Fruit fly (Drosophila melanogaster) whole organism, prepupa: ENCODE measurements around the gene GstO2.

Experiments used
- CG7368 ChIP-seq: fragments of 200-800 bp; sonication (Bioruptor generic); optimal IDR thresholded peaks from 3 replicates; lab custom pipeline; 2016; ENCODE audit warnings: missing biosample characterization, missing genetic modification characterization
- CG8119 ChIP-seq: fragments of 200-800 bp; sonication (Bioruptor generic); IDR thresholded peaks from 3 replicates; pipeline ENCODE4 v1.3.6; 2022; ENCODE audit warnings: missing biosample characterization, missing genetic modification characterization
- Hr4 ChIP-seq: fragments of 200-800 bp; sonication (Bioruptor generic); optimal IDR thresholded peaks from 3 replicates; lab custom pipeline; 2016; ENCODE audit warnings: missing biosample characterization, missing genetic modification characterization
- Met ChIP-seq: fragments of 200-800 bp; sonication (Bioruptor generic); optimal IDR thresholded peaks from 3 replicates; lab custom pipeline; 2016; ENCODE audit warnings: missing biosample characterization, missing genetic modification characterization
- fd59A ChIP-seq: fragments of 200-800 bp; sonication (Bioruptor generic); optimal IDR thresholded peaks from 2 replicates; lab custom pipeline; 2017; ENCODE audit warnings: missing biosample characterization, mild to moderate bottlenecking, missing genetic modification characterization, missing genetic modification reagents
- lz ChIP-seq: fragments of 200-800 bp; sonication (Bioruptor generic); optimal IDR thresholded peaks from 3 replicates; lab custom pipeline; 2016; ENCODE audit warnings: missing biosample characterization, missing genetic modification characterization

DNA sequence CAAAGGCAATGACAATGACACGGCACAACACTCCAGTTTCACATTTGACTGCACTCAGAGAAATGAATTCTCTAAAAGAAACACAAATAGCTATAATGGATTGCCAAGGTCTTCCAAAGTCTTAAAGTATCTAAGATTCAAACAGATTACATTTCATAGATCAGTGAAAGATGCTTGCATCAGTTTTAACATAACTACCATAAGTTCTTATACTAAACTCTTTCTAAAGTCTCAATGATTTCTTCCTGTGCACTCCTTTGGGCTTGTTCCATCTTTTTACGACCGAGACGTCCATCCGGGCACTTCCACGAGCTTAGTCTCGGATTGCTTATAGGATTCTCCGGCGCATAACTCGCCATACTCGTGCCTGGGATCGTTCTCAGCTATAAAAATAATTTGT, 18.9 kb upstream of the GstO2 start:
- TF ChIP-seq CG7368 (GFP tag; lab: Kevin White, UChicago) (no peak), Hr4 (GFP tag; lab: Kevin White, UChicago) (no peak), CG8119 (GFP tag; lab: Robert Waterston, UW) (no peak), fd59A (GFP tag; lab: Kevin White, UChicago) (no peak), Met (GFP tag; lab: Kevin White, UChicago) (no peak), lz (GFP tag; lab: Kevin White, UChicago) (no peak)
